Worm (Caenorhabditis elegans) whole organism, L3 larva: ENCODE data around the gene snap-29.

Source experiments
- R02D3.7 ChIP-seq: fragments of 150-350 bp; optimal IDR thresholded peaks from 2 replicates; lab custom pipeline; 2014; ENCODE audit warnings: missing biosample characterization, missing genetic modification characterization
- ZK546.5 ChIP-seq: sonication (generic microtip); optimal IDR thresholded peaks from 2 replicates; lab custom pipeline; 2017; ENCODE audit warnings: missing biosample characterization, missing genetic modification characterization
- ceh-16 ChIP-seq: sonication (generic microtip); optimal IDR thresholded peaks from 2 replicates; lab custom pipeline; 2017; ENCODE audit warnings: missing biosample characterization, missing genetic modification characterization
- ceh-28 ChIP-seq: fragments of 150-350 bp; optimal IDR thresholded peaks from 2 replicates; lab custom pipeline; 2014; ENCODE audit warnings: missing biosample characterization, missing genetic modification reagents, missing genetic modification characterization
- egl-27 ChIP-seq: sonication (generic microtip); optimal IDR thresholded peaks from 4 replicates; lab custom pipeline; 2017; ENCODE audit warnings: missing biosample characterization, missing genetic modification reagents, missing genetic modification characterization
- egl-5 ChIP-seq: fragments of 150-350 bp; optimal IDR thresholded peaks from 2 replicates; lab custom pipeline; 2017; ENCODE audit warnings: missing biosample characterization, missing genetic modification reagents, missing genetic modification characterization, inconsistent platforms
- elt-1 ChIP-seq: fragments of 150-350 bp; optimal IDR thresholded peaks from 2 replicates; lab custom pipeline; 2014; ENCODE audit warnings: missing biosample characterization, missing genetic modification characterization
- elt-2 ChIP-seq: sonication (generic microtip); optimal IDR thresholded peaks from 2 replicates; lab custom pipeline; 2016; ENCODE audit warnings: missing genetic modification reagents, mild to moderate bottlenecking, missing genetic modification characterization, missing compliant biosample characterization
- eor-1 ChIP-seq, 2 experiments: fragments of 150-350 bp; optimal IDR thresholded peaks; 2 replicates each; lab custom pipeline; 2014 to 2018; ENCODE audit warnings: missing biosample characterization in 2 of 2, missing genetic modification characterization in 2 of 2
- fos-1 ChIP-seq: fragments of 150-350 bp; optimal IDR thresholded peaks from 2 replicates; lab custom pipeline; 2014; ENCODE audit warnings: missing biosample characterization, missing genetic modification characterization
- hmg-11 ChIP-seq: sonication (generic microtip); optimal IDR thresholded peaks from 2 replicates; lab custom pipeline; 2016; ENCODE audit warnings: missing genetic modification characterization, missing compliant biosample characterization
- lin-15B ChIP-seq: fragments of 150-350 bp; optimal IDR thresholded peaks from 2 replicates; lab custom pipeline; 2014; ENCODE audit warnings: missing biosample characterization, missing genetic modification characterization
- lin-39 ChIP-seq: fragments of 150-350 bp; optimal IDR thresholded peaks from 2 replicates; lab custom pipeline; 2018; ENCODE audit warnings: missing biosample characterization, missing genetic modification reagents, missing genetic modification characterization
- lsy-12 ChIP-seq: sonication (generic microtip); optimal IDR thresholded peaks from 2 replicates; lab custom pipeline; 2016; ENCODE audit warnings: mild to moderate bottlenecking, missing genetic modification characterization, missing compliant biosample characterization
- mdl-1 ChIP-seq: fragments of 150-350 bp; optimal IDR thresholded peaks from 2 replicates; lab custom pipeline; 2014; ENCODE audit warnings: missing biosample characterization, missing genetic modification characterization
- mml-1 ChIP-seq: fragments of 150-350 bp; sonication (generic microtip); optimal IDR thresholded peaks from 3 replicates; lab custom pipeline; 2014; ENCODE audit warnings: missing biosample characterization, missing genetic modification characterization
- nfya-1 ChIP-seq: sonication (generic microtip); optimal IDR thresholded peaks from 2 replicates; lab custom pipeline; 2017; ENCODE audit warnings: missing genetic modification characterization, mild to moderate bottlenecking, missing compliant biosample characterization, antibody characterized with exemption, moderate library complexity; ENCODE audit not compliant: insufficient read depth
- nhr-11 ChIP-seq: fragments of 150-350 bp; optimal IDR thresholded peaks from 2 replicates; lab custom pipeline; 2014; ENCODE audit warnings: missing biosample characterization, missing genetic modification characterization
- nhr-12 ChIP-seq: fragments of 150-350 bp; optimal IDR thresholded peaks from 2 replicates; lab custom pipeline; 2014; ENCODE audit warnings: missing biosample characterization, missing genetic modification characterization
- nhr-67 ChIP-seq: fragments of 150-350 bp; optimal IDR thresholded peaks from 2 replicates; lab custom pipeline; 2014; ENCODE audit warnings: missing biosample characterization, missing genetic modification characterization
- nhr-76 ChIP-seq: fragments of 150-350 bp; sonication (generic microtip); optimal IDR thresholded peaks from 5 replicates; lab custom pipeline; 2014; ENCODE audit warnings: missing biosample characterization, missing genetic modification characterization
- nhr-77 ChIP-seq: fragments of 150-350 bp; optimal IDR thresholded peaks from 2 replicates; lab custom pipeline; 2014; ENCODE audit warnings: missing biosample characterization, missing genetic modification characterization
- pha-4 ChIP-seq: fragments of 150-350 bp; optimal IDR thresholded peaks from 2 replicates; lab custom pipeline; 2014; ENCODE audit warnings: missing biosample characterization, missing genetic modification reagents, missing genetic modification characterization
- pqm-1 ChIP-seq: fragments of 150-350 bp; optimal IDR thresholded peaks from 2 replicates; lab custom pipeline; 2017; ENCODE audit warnings: missing biosample characterization, missing genetic modification characterization, inconsistent platforms
- sea-2 ChIP-seq: fragments of 150-350 bp; sonication (generic microtip); optimal IDR thresholded peaks from 4 replicates; lab custom pipeline; 2014; ENCODE audit warnings: missing biosample characterization, missing genetic modification reagents, missing genetic modification characterization
- skn-1 ChIP-seq: fragments of 150-350 bp; optimal IDR thresholded peaks from 2 replicates; lab custom pipeline; 2014; ENCODE audit warnings: missing biosample characterization, missing genetic modification characterization
- snpc-4 ChIP-seq: fragments of 150-350 bp; optimal IDR thresholded peaks from 2 replicates; lab custom pipeline; 2014; ENCODE audit warnings: missing biosample characterization, missing genetic modification characterization
- tbx-2 ChIP-seq: sonication (generic microtip); optimal IDR thresholded peaks from 2 replicates; lab custom pipeline; 2016; ENCODE audit warnings: mild to moderate bottlenecking, missing genetic modification characterization, missing compliant biosample characterization
- unc-39 ChIP-seq: sonication (generic microtip); optimal IDR thresholded peaks from 4 replicates; lab custom pipeline; 2017; ENCODE audit warnings: missing biosample characterization, missing genetic modification characterization
- unc-62 ChIP-seq: fragments of 150-350 bp; sonication (generic microtip); optimal IDR thresholded peaks from 4 replicates; lab custom pipeline; 2014; ENCODE audit warnings: missing biosample characterization, missing genetic modification reagents, missing genetic modification characterization
- zag-1 ChIP-seq: fragments of 150-350 bp; optimal IDR thresholded peaks from 2 replicates; lab custom pipeline; 2014; ENCODE audit warnings: missing biosample characterization, missing genetic modification characterization
- ztf-4 ChIP-seq: fragments of 150-350 bp; optimal IDR thresholded peaks from 2 replicates; lab custom pipeline; 2014; ENCODE audit warnings: missing biosample characterization, missing genetic modification characterization

The snap-29 gene

ce11 chrIII:8749487-8749886, 26.6 kb upstream of the snap-29 start, which contains the start of gene sma-2 (continued):
- TF ChIP-seq lsy-12 (tag; lab: Kevin White, UChicago): peak; percentile 53
- no peak for TF ChIP-seq nhr-11 (tag; lab: Kevin White, UChicago)
- TF ChIP-seq egl-5 (tag; lab: Kevin White, UChicago): no peak
- TF ChIP-seq eor-1 (tag; optimal IDR thresholded peaks at IDR 0.05; lab: Kevin White, UChicago): no peak
- TF ChIP-seq ceh-28 (tag; lab: Kevin White, UChicago): peak; percentile 35

- peak; percentile 6 for TF ChIP-seq elt-1
- no peak for TF ChIP-seq unc-62 (GFP tag; lab: Kevin White, UChicago)
Observed at ce11 chrIII:8750606-8751005, 25.4 kb upstream of the snap-29 start, which contains the start of gene ugtp-1. Gene ugtp-1, minus strand, starts transcription at chrIII:8750706.

- TF ChIP-seq elt-2 (peak; percentile 26), pha-4 (tag; lab: Kevin White, UChicago) (peak; percentile 79), sea-2 (GFP tag; lab: Kevin White, UChicago) (no peak), R02D3.7 (peak; percentile 63), nfya-1 (peak; percentile 18), nhr-67 (tag; lab: Kevin White, UChicago) (no peak), hmg-11 (tag; lab: Kevin White, UChicago) (peak; percentile 7)
- TF ChIP-seq, all 47 proteins: peak for 5
Observed at ce11 chrIII:8754682-8755081, 21.4 kb upstream of the snap-29 start, which contains the start of gene tomm-70. Gene tomm-70, minus strand, starts transcription at chrIII:8754750.

ce11 chrIII:8761040-8761654, 14.9 kb upstream of the snap-29 start, which contains the start of gene aak-1:
Gene aak-1, minus strand, starts transcription at chrIII:8761090.
- TF ChIP-seq pha-4 (tag; lab: Kevin White, UChicago) (peak; percentile 16), lsy-12 (tag; lab: Kevin White, UChicago) (no peak)

- TF ChIP-seq ztf-4 (tag; lab: Kevin White, UChicago) (no peak), unc-62 (GFP tag; lab: Kevin White, UChicago) (no peak)
Observed at ce11 chrIII:8762016-8762415, 14.0 kb upstream of the snap-29 start.

ce11 chrIII:8763111-8763510, 12.9 kb upstream of the snap-29 start:
- TF ChIP-seq skn-1 (tag; lab: Kevin White, UChicago) (no peak), elt-2 (no peak), lin-15B (tag; lab: Kevin White, UChicago) (no peak), tbx-2 (tag; lab: Kevin White, UChicago) (no peak), ceh-16 (no peak), mml-1 (no peak), hmg-11 (tag; lab: Kevin White, UChicago) (no peak), snpc-4 (tag; lab: Kevin White, UChicago) (no peak), lsy-12 (tag; lab: Kevin White, UChicago) (no peak), eor-1 (tag; optimal IDR thresholded peaks at IDR 0.05; lab: Kevin White, UChicago) (no peak), pqm-1 (tag; lab: Kevin White, UChicago) (no peak), lin-39 (tag; lab: Kevin White, UChicago) (no peak), unc-62 (GFP tag; lab: Kevin White, UChicago) (no peak), ceh-28 (tag; lab: Kevin White, UChicago) (no peak), nhr-11 (tag; lab: Kevin White, UChicago) (no peak), unc-39 (tag; lab: Kevin White, UChicago) (no peak), zag-1 (no peak), nhr-76 (tag; lab: Kevin White, UChicago) (no peak), ZK546.5 (tag; lab: Kevin White, UChicago) (no peak)
- TF ChIP-seq, all 47 proteins: peak for 0

ce11 chrIII:8765030-8765429, 11.0 kb upstream of the snap-29 start:
- TF ChIP-seq nhr-77 (tag; lab: Kevin White, UChicago): no peak
- TF ChIP-seq nhr-11 (tag; lab: Kevin White, UChicago): no peak
- no peak for TF ChIP-seq egl-27 (tag; lab: Kevin White, UChicago)
- no peak for TF ChIP-seq ZK546.5 (tag; lab: Kevin White, UChicago)
- no peak for TF ChIP-seq tbx-2 (tag; lab: Kevin White, UChicago)
- no peak for TF ChIP-seq skn-1 (tag; lab: Kevin White, UChicago)
- TF ChIP-seq fos-1 (tag; lab: Kevin White, UChicago): no peak
- no peak for TF ChIP-seq nhr-12 (tag; lab: Kevin White, UChicago)
- TF ChIP-seq zag-1: no peak
- TF ChIP-seq unc-62 (GFP tag; lab: Kevin White, UChicago): no peak
- no peak for TF ChIP-seq mdl-1 (tag; lab: Kevin White, UChicago)
